Worm (Caenorhabditis elegans) whole organism, L2 larva: ENCODE results near the gene fbxc-36.
A peak's percentile ranks its signal among the peaks of the same experiment; 100 is the strongest.

Experiments used
- C34F6.9 ChIP-seq: fragments of 150-350 bp; optimal IDR thresholded peaks from 2 replicates; lab custom pipeline; 2014; ENCODE audit warnings: missing biosample characterization, missing genetic modification characterization
- F13H6.1 ChIP-seq: sonication (generic microtip); optimal IDR thresholded peaks from 2 replicates; lab custom pipeline; 2016; ENCODE audit warnings: missing genetic modification characterization, missing compliant biosample characterization
- R02D3.7 ChIP-seq: fragments of 150-350 bp; optimal IDR thresholded peaks from 2 replicates; lab custom pipeline; 2014; ENCODE audit warnings: missing biosample characterization, missing genetic modification characterization
- ZK546.5 ChIP-seq: sonication (generic microtip); optimal IDR thresholded peaks from 2 replicates; lab custom pipeline; 2017; ENCODE audit warnings: missing biosample characterization, missing genetic modification characterization
- alr-1 ChIP-seq: fragments of 150-350 bp; optimal IDR thresholded peaks from 2 replicates; lab custom pipeline; 2014; ENCODE audit warnings: missing biosample characterization, missing genetic modification characterization
- aly-2 ChIP-seq: fragments of 150-350 bp; optimal IDR thresholded peaks from 2 replicates; lab custom pipeline; 2014; ENCODE audit warnings: missing biosample characterization, missing genetic modification characterization
- blmp-1 ChIP-seq: sonication (generic microtip); optimal IDR thresholded peaks from 2 replicates; lab custom pipeline; 2017; ENCODE audit warnings: missing genetic modification characterization, mild to moderate bottlenecking, missing compliant biosample characterization, antibody characterized with exemption, moderate library complexity; ENCODE audit not compliant: insufficient read depth
- ceh-16 ChIP-seq: fragments of 150-350 bp; optimal IDR thresholded peaks from 2 replicates; lab custom pipeline; 2014; ENCODE audit warnings: missing biosample characterization, missing genetic modification characterization
- ceh-82 ChIP-seq: fragments of 150-350 bp; optimal IDR thresholded peaks from 2 replicates; lab custom pipeline; 2014; ENCODE audit warnings: missing biosample characterization, missing genetic modification characterization
- dmd-4 ChIP-seq: sonication (generic microtip); optimal IDR thresholded peaks from 2 replicates; lab custom pipeline; 2017; ENCODE audit warnings: missing biosample characterization, missing genetic modification characterization
- egl-27 ChIP-seq: sonication (generic microtip); optimal IDR thresholded peaks from 3 replicates; lab custom pipeline; 2017; ENCODE audit warnings: missing biosample characterization, missing genetic modification reagents, missing genetic modification characterization
- elt-1 ChIP-seq: fragments of 150-350 bp; optimal IDR thresholded peaks from 2 replicates; lab custom pipeline; 2014; ENCODE audit warnings: missing biosample characterization, missing genetic modification characterization
- elt-3 ChIP-seq: sonication (generic microtip); optimal IDR thresholded peaks from 2 replicates; lab custom pipeline; 2017; ENCODE audit warnings: missing biosample characterization, missing genetic modification characterization
- fos-1 ChIP-seq: fragments of 150-350 bp; optimal IDR thresholded peaks from 2 replicates; lab custom pipeline; 2014; ENCODE audit warnings: missing biosample characterization, missing genetic modification characterization
- gmeb-1 ChIP-seq: fragments of 150-350 bp; optimal IDR thresholded peaks from 2 replicates; lab custom pipeline; 2014; ENCODE audit warnings: missing biosample characterization, missing genetic modification characterization
- lin-11 ChIP-seq: fragments of 150-350 bp; sonication (generic microtip); optimal IDR thresholded peaks from 2 replicates; lab custom pipeline; 2014; ENCODE audit warnings: missing biosample characterization, missing genetic modification characterization, inconsistent platforms, mixed read lengths
- lin-13 ChIP-seq: fragments of 150-350 bp; optimal IDR thresholded peaks from 2 replicates; lab custom pipeline; 2014; ENCODE audit warnings: missing biosample characterization, missing genetic modification reagents, missing genetic modification characterization
- lin-39 ChIP-seq: fragments of 150-350 bp; optimal IDR thresholded peaks from 2 replicates; lab custom pipeline; 2014; ENCODE audit warnings: missing biosample characterization, missing genetic modification reagents, missing genetic modification characterization
- mbf-1 ChIP-seq: sonication (generic microtip); optimal IDR thresholded peaks from 2 replicates; lab custom pipeline; 2017; ENCODE audit warnings: missing biosample characterization, missing genetic modification characterization
- nhr-11 ChIP-seq: fragments of 150-350 bp; optimal IDR thresholded peaks from 2 replicates; lab custom pipeline; 2014; ENCODE audit warnings: missing biosample characterization, missing genetic modification characterization
- nhr-12 ChIP-seq: fragments of 150-350 bp; optimal IDR thresholded peaks from 2 replicates; lab custom pipeline; 2014; ENCODE audit warnings: missing biosample characterization, missing genetic modification characterization
- nhr-23 ChIP-seq: fragments of 150-350 bp; optimal IDR thresholded peaks from 2 replicates; lab custom pipeline; 2014; ENCODE audit warnings: missing biosample characterization, missing genetic modification reagents, missing genetic modification characterization
- nhr-237 ChIP-seq: fragments of 150-350 bp; optimal IDR thresholded peaks from 2 replicates; lab custom pipeline; 2014; ENCODE audit warnings: missing biosample characterization, missing genetic modification characterization
- nhr-77 ChIP-seq: fragments of 150-350 bp; optimal IDR thresholded peaks from 2 replicates; lab custom pipeline; 2014; ENCODE audit warnings: missing biosample characterization, missing genetic modification characterization
- peb-1 ChIP-seq: fragments of 150-350 bp; optimal IDR thresholded peaks from 2 replicates; lab custom pipeline; 2014; ENCODE audit warnings: missing biosample characterization, missing genetic modification characterization
- skn-1 ChIP-seq: sonication (generic microtip); optimal IDR thresholded peaks from 2 replicates; lab custom pipeline; 2017; ENCODE audit warnings: missing biosample characterization, missing genetic modification characterization
- sma-3 ChIP-seq: sonication (generic microtip); optimal IDR thresholded peaks from 2 replicates; lab custom pipeline; 2016; ENCODE audit warnings: missing genetic modification reagents, missing genetic modification characterization, missing compliant biosample characterization
- sma-9 ChIP-seq, 2 experiments: fragments of 150-350 bp in 1 of 2; sonication (generic microtip) in 1 of 2; optimal IDR thresholded peaks; 2 replicates each; lab custom pipeline; 2014 to 2016; ENCODE audit warnings: missing genetic modification characterization in 2 of 2, mild to moderate bottlenecking in 1 of 2, missing biosample characterization in 1 of 2, missing compliant biosample characterization in 1 of 2, missing genetic modification reagents in 1 of 2, moderate library complexity in 1 of 2
- snpc-4 ChIP-seq: fragments of 150-350 bp; optimal IDR thresholded peaks from 2 replicates; lab custom pipeline; 2014; ENCODE audit warnings: missing biosample characterization, missing genetic modification characterization
- unc-39 ChIP-seq: fragments of 150-350 bp; optimal IDR thresholded peaks from 2 replicates; lab custom pipeline; 2014; ENCODE audit warnings: missing biosample characterization, missing genetic modification characterization
- unc-55 ChIP-seq: fragments of 150-350 bp; sonication (generic microtip); optimal IDR thresholded peaks from 3 replicates; lab custom pipeline; 2014; ENCODE audit warnings: missing biosample characterization, missing genetic modification reagents, missing genetic modification characterization
- unc-62 ChIP-seq: fragments of 150-350 bp; optimal IDR thresholded peaks from 2 replicates; lab custom pipeline; 2014; ENCODE audit warnings: missing biosample characterization, missing genetic modification reagents, missing genetic modification characterization
- zag-1 ChIP-seq: fragments of 150-350 bp; optimal IDR thresholded peaks from 2 replicates; lab custom pipeline; 2014; ENCODE audit warnings: missing biosample characterization, missing genetic modification characterization
- ztf-1 ChIP-seq: fragments of 200-800 bp; sonication (Bioruptor generic); conservative IDR thresholded peaks from 2 replicates; pipeline ENCODE4 v1.3.6; 2022; ENCODE audit warnings: missing genetic modification characterization, missing compliant biosample characterization

The fbxc-36 gene

DNA sequence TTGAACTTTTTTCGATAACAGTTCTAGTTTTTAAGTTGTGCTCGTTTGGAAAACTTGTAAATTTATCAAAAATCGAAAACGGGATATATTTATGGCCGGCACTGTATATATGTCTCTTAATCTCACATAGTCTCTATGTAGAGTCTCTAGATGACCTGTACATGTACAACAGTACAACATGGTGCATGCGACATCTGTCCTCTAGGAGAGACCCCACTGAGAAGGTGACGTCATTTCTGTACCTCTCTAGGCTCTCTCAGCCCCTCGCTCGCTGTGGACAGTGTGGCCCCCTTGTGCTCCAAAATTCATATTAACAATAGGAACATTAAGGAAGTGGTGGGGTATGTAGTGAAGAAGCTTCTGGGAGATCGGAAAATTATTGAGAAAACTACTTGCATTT is 3.5 kb upstream of the fbxc-36 start:
- TF ChIP-seq elt-1 (tag; lab: Kevin White, UChicago) (no peak), aly-2 (no peak), lin-39 (tag; lab: Kevin White, UChicago) (no peak), unc-55 (no peak), ceh-16 (no peak), egl-27 (tag; lab: Kevin White, UChicago) (no peak), nhr-11 (no peak), peb-1 (tag; lab: Kevin White, UChicago) (no peak), gmeb-1 (tag; lab: Kevin White, UChicago) (no peak), R02D3.7 (tag; lab: Kevin White, UChicago) (no peak), unc-62 (GFP tag; lab: Kevin White, UChicago) (no peak), nhr-23 (no peak), ceh-82 (tag; lab: Kevin White, UChicago) (no peak), C34F6.9 (tag; lab: Kevin White, UChicago) (no peak), F13H6.1 (no peak)

DNA sequence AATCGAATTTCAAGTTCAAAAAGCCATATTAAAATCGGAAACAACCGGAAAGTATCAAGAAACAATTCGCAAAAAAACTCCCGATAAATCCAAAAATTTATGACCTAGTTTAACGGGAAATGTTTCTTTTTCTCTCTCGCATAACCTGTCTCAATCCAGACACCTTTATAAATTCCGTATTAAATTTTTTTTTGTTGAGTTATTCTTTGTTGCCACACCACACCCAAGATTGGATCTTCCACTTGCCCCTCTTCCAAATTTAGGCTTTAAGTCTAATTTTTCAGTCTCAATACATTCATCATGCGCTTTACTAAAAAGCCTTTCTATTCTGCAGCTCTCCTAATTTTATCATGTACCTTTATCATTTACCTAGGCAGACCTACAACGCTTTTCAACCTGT is 2.2 kb upstream of the fbxc-36 start, which contains the start of gene R07C3.3:
R07C3.3 (plus strand) TSS at position 301 of the 400 bp plus-strand sequence.
- no peak for TF ChIP-seq dmd-4 (tag; lab: Kevin White, UChicago)
- TF ChIP-seq aly-2, result no peak
- TF ChIP-seq nhr-23, result no peak
- no peak for TF ChIP-seq lin-11 (tag; lab: Kevin White, UChicago)
- no peak for TF ChIP-seq alr-1
- TF ChIP-seq nhr-77, result no peak
- no peak for TF ChIP-seq egl-27 (tag; lab: Kevin White, UChicago)

DNA sequence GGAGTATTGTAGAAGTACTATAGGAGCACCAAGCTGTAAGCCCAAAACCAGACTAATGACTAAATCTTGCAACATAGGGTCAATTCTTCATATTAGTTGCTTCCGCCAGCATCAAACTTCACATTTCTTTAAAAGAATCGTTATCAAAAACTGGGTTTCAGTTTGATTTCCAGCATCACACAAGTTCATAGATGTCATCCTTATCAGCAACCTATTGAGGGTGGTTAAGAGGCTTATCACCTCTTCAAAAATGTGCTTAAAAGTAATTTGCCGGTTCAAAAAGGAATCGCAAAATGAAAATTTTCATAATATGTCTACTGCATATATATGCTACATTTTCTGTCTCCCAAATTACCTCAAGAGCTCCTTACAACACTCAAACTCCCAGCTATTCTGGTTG is 3.0 kb downstream of the fbxc-36 start, which contains the start of gene clec-43:
clec-43 (plus strand) TSS at position 294 of the 400 bp plus-strand sequence.
- peak; percentile 71 for TF ChIP-seq fos-1 (tag; lab: Kevin White, UChicago)
- no peak for TF ChIP-seq lin-13 (GFP tag; lab: Kevin White, UChicago)
- no peak for TF ChIP-seq nhr-12 (tag; lab: Kevin White, UChicago)
- TF ChIP-seq nhr-23, result no peak

- no peak for TF ChIP-seq lin-39 (tag; lab: Kevin White, UChicago)
- no peak for TF ChIP-seq ztf-1 (GFP tag; lab: Robert Waterston, UW)
- TF ChIP-seq elt-1 (tag; lab: Kevin White, UChicago), result no peak
- TF ChIP-seq blmp-1, result no peak
- no peak for TF ChIP-seq alr-1
- TF ChIP-seq unc-39, result no peak
- TF ChIP-seq lin-11 (tag; lab: Kevin White, UChicago), result no peak
- TF ChIP-seq ZK546.5 (tag; lab: Kevin White, UChicago), result no peak
- no peak for TF ChIP-seq elt-3 (tag; lab: Kevin White, UChicago)
- TF ChIP-seq nhr-237 (tag; lab: Kevin White, UChicago), result no peak
- no peak for TF ChIP-seq dmd-4 (tag; lab: Kevin White, UChicago)
These were observed 7.3 kb downstream of the fbxc-36 start, which contains the start of gene fbxc-32 for ce11 chrII:948091-948490. fbxc-32 (minus strand) TSS chrII:948191.

DNA sequence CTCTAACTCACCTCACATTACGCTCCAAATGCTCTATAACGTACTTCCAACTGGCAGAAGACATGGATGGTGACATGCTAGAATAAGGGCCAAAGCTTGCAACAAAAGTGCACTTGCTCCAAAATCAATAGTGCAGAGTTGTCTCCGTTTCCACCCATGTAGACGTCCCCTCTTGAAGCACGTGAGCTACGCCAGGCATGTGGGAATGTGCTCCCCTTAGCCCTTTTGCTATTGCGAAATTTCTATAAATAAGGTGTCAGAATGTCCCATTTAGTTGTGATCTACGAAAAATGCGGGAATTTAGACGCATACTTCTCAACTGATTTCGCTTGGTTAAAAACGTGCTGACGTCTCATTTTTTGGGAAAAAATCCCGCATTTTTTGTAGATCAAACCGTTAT is 9.6 kb downstream of the fbxc-36 start:
- TF ChIP-seq unc-55 (peak; percentile 33), C34F6.9 (tag; lab: Kevin White, UChicago) (peak; percentile 34), ztf-1 (GFP tag; lab: Robert Waterston, UW) (no peak), sma-9 (GFP tag; optimal IDR thresholded peaks at IDR 0.05; lab: Kevin White, UChicago) (peak; percentile 54), sma-9 (tag; optimal IDR thresholded peaks at IDR 0.05; lab: Kevin White, UChicago) (no peak), blmp-1 (no peak)

DNA sequence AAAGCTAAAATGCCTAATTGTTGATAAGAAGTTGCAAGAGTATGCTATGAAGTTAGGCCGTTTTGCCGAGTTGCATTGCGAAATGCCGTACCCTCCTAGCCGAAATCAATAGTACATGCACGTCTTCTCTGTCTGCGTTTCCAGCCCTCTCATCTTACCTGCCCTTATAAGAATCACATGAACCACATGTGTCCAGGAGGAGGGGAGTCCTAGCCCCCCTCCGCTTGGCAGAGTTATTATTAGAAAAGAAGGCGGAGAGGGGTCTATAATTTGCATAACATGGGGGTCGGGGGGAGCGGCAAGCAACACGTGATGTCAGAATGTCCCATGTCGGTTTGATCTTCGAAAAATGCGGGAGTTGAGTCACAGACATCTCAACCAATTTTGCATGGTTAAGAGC is 12.3 kb downstream of the fbxc-36 start:
- no peak for TF ChIP-seq dmd-4 (tag; lab: Kevin White, UChicago)
- no peak for TF ChIP-seq C34F6.9 (tag; lab: Kevin White, UChicago)
- TF ChIP-seq skn-1 (tag; lab: Kevin White, UChicago), result no peak
- no peak for TF ChIP-seq alr-1
- TF ChIP-seq gmeb-1 (tag; lab: Kevin White, UChicago), result no peak
- no peak for TF ChIP-seq lin-39 (tag; lab: Kevin White, UChicago)
- TF ChIP-seq lin-11 (tag; lab: Kevin White, UChicago), result no peak
- no peak for TF ChIP-seq zag-1 (tag; lab: Kevin White, UChicago)
- no peak for TF ChIP-seq lin-13 (GFP tag; lab: Kevin White, UChicago)
- TF ChIP-seq unc-39, result no peak
- TF ChIP-seq sma-3 (GFP tag; lab: Kevin White, UChicago), result no peak
- no peak for TF ChIP-seq mbf-1
- no peak for TF ChIP-seq snpc-4 (tag; lab: Kevin White, UChicago)
- no peak for TF ChIP-seq nhr-11
